Fruit fly (Drosophila melanogaster) whole organism, embryonic: Measurements from ENCODE around the gene CG4914.

Experiments used
- Atf-2 ChIP-seq: fragments of 200-800 bp; sonication (Bioruptor generic); optimal IDR thresholded peaks from 2 replicates; lab custom pipeline; 2016; ENCODE audit warnings: missing biosample characterization, missing genetic modification characterization
- BEAF-32 ChIP-seq: fragments of 200-800 bp; sonication (Bioruptor generic); optimal IDR thresholded peaks from 3 replicates; lab custom pipeline; 2017; ENCODE audit warnings: missing biosample characterization, missing genetic modification characterization, mild to moderate bottlenecking, moderate library complexity, missing genetic modification reagents
- BtbVII ChIP-seq: fragments of 200-800 bp; sonication (Bioruptor generic); optimal IDR thresholded peaks from 3 replicates; lab custom pipeline; 2017; ENCODE audit warnings: missing biosample characterization, mild to moderate bottlenecking, missing genetic modification characterization
- Bteb2 ChIP-seq: fragments of 200-800 bp; sonication (Bioruptor generic); optimal IDR thresholded peaks from 2 replicates; lab custom pipeline; 2016; ENCODE audit warnings: missing biosample characterization, missing genetic modification characterization
- CG10274 ChIP-seq: fragments of 200-800 bp; sonication (Bioruptor generic); optimal IDR thresholded peaks from 3 replicates; lab custom pipeline; 2017; ENCODE audit warnings: missing biosample characterization, mild to moderate bottlenecking, missing genetic modification characterization
- CG11504 ChIP-seq: fragments of 200-800 bp; sonication (Bioruptor generic); optimal IDR thresholded peaks from 3 replicates; lab custom pipeline; 2019; ENCODE audit warnings: missing biosample characterization, mild to moderate bottlenecking, missing genetic modification characterization, moderate library complexity
- CG12391 ChIP-seq: fragments of 200-800 bp; sonication (Bioruptor generic); optimal IDR thresholded peaks from 3 replicates; lab custom pipeline; 2018; ENCODE audit warnings: missing biosample characterization, mild to moderate bottlenecking, missing genetic modification characterization, moderate library complexity
- CG14965 ChIP-seq: fragments of 200-800 bp; sonication (Bioruptor generic); optimal IDR thresholded peaks from 2 replicates; lab custom pipeline; 2016; ENCODE audit warnings: missing biosample characterization, missing genetic modification characterization, borderline replicate concordance
- CG18262 ChIP-seq: fragments of 200-800 bp; optimal IDR thresholded peaks from 3 replicates; lab custom pipeline; 2019; ENCODE audit warnings: missing biosample characterization, mild to moderate bottlenecking, missing genetic modification characterization, moderate library complexity
- CG2889 ChIP-seq: fragments of 200-800 bp; sonication (Bioruptor generic); IDR thresholded peaks from 3 replicates; pipeline ENCODE4 v1.3.6; 2022; ENCODE audit warnings: missing biosample characterization, missing genetic modification characterization
- CG6654 ChIP-seq: fragments of 200-800 bp; sonication (Bioruptor generic); optimal IDR thresholded peaks from 2 replicates; lab custom pipeline; 2017; ENCODE audit warnings: missing biosample characterization, mild to moderate bottlenecking, missing genetic modification characterization
- CG6689 ChIP-seq: fragments of 200-800 bp; sonication (Bioruptor generic); IDR thresholded peaks from 2 replicates; pipeline ENCODE4 v1.3.6; 2022; ENCODE audit warnings: missing biosample characterization, missing genetic modification characterization
- CG6854 ChIP-seq: fragments of 200-800 bp; sonication (Bioruptor generic); optimal IDR thresholded peaks from 3 replicates; lab custom pipeline; 2017; ENCODE audit warnings: missing biosample characterization, mild to moderate bottlenecking, missing genetic modification characterization
- CG7987 ChIP-seq: fragments of 200-800 bp; sonication (Bioruptor generic); optimal IDR thresholded peaks from 2 replicates; lab custom pipeline; 2018; ENCODE audit warnings: missing biosample characterization, mild to moderate bottlenecking, missing genetic modification characterization, moderate library complexity
- CG8281 ChIP-seq: fragments of 200-800 bp; sonication (Bioruptor generic); optimal IDR thresholded peaks from 2 replicates; lab custom pipeline; 2018; ENCODE audit warnings: missing biosample characterization, mild to moderate bottlenecking, missing genetic modification characterization, moderate library complexity
- CG8359 ChIP-seq: fragments of 200-800 bp; sonication (Bioruptor generic); optimal IDR thresholded peaks from 2 replicates; lab custom pipeline; 2017; ENCODE audit warnings: missing biosample characterization, mild to moderate bottlenecking, missing genetic modification characterization, borderline replicate concordance
- CG9215 ChIP-seq: fragments of 200-800 bp; sonication (Bioruptor generic); IDR thresholded peaks from 2 replicates; pipeline ENCODE4 v1.3.6; 2022; ENCODE audit warnings: missing biosample characterization, missing genetic modification characterization
- CG9876 ChIP-seq: fragments of 200-800 bp; sonication (Bioruptor generic); optimal IDR thresholded peaks from 2 replicates; lab custom pipeline; 2016; ENCODE audit warnings: missing biosample characterization, missing genetic modification characterization
- Camta ChIP-seq: fragments of 200-800 bp; sonication (Bioruptor generic); optimal IDR thresholded peaks from 2 replicates; lab custom pipeline; 2016; ENCODE audit warnings: missing biosample characterization, missing genetic modification characterization
- D19B ChIP-seq: fragments of 200-800 bp; sonication (Bioruptor generic); optimal IDR thresholded peaks from 2 replicates; lab custom pipeline; 2017; ENCODE audit warnings: missing biosample characterization, mild to moderate bottlenecking, missing genetic modification characterization
- Dek ChIP-seq: fragments of 200-800 bp; sonication (Bioruptor generic); optimal IDR thresholded peaks from 3 replicates; lab custom pipeline; 2019; ENCODE audit warnings: missing biosample characterization, mild to moderate bottlenecking, missing genetic modification characterization, moderate library complexity
- Doc3 ChIP-seq: fragments of 200-800 bp; sonication (Bioruptor generic); IDR thresholded peaks from 3 replicates; pipeline ENCODE4 v1.3.6; 2022; ENCODE audit warnings: missing biosample characterization, missing genetic modification characterization; ENCODE audit not compliant: partially characterized antibody
- Fer3 ChIP-seq: fragments of 200-800 bp; sonication (Bioruptor generic); optimal IDR thresholded peaks from 2 replicates; lab custom pipeline; 2018; ENCODE audit warnings: missing biosample characterization, mild to moderate bottlenecking, missing genetic modification characterization, moderate library complexity
- Hmr ChIP-seq: fragments of 200-800 bp; sonication (Bioruptor generic); optimal IDR thresholded peaks from 3 replicates; lab custom pipeline; 2017; ENCODE audit warnings: mild to moderate bottlenecking, missing biosample characterization, missing genetic modification reagents, missing genetic modification characterization
- Lhr ChIP-seq: fragments of 200-800 bp; sonication (Bioruptor generic); optimal IDR thresholded peaks from 3 replicates; lab custom pipeline; 2017; ENCODE audit warnings: mild to moderate bottlenecking, missing biosample characterization, missing genetic modification reagents, missing genetic modification characterization
- Neu2 ChIP-seq: fragments of 200-800 bp; sonication (Bioruptor generic); optimal IDR thresholded peaks from 3 replicates; lab custom pipeline; 2016; ENCODE audit warnings: missing biosample characterization, missing genetic modification characterization, borderline replicate concordance
- Nf-YA ChIP-seq: fragments of 200-800 bp; sonication (Bioruptor generic); IDR thresholded peaks from 2 replicates; pipeline ENCODE4 v1.3.6; 2022; ENCODE audit warnings: missing biosample characterization, missing genetic modification characterization
- Nf-YC ChIP-seq: fragments of 200-800 bp; optimal IDR thresholded peaks from 3 replicates; lab custom pipeline; 2019; ENCODE audit warnings: missing biosample characterization, mild to moderate bottlenecking, missing genetic modification characterization, moderate library complexity
- Ssrp ChIP-seq: fragments of 200-800 bp; sonication (Bioruptor generic); optimal IDR thresholded peaks from 2 replicates; lab custom pipeline; 2018; ENCODE audit warnings: missing biosample characterization, mild to moderate bottlenecking, missing genetic modification characterization, moderate library complexity
- Usf ChIP-seq: fragments of 200-800 bp; sonication (Bioruptor generic); optimal IDR thresholded peaks from 2 replicates; lab custom pipeline; 2017; ENCODE audit warnings: missing genotype, missing biosample characterization, missing genetic modification characterization
- ap ChIP-seq: fragments of 200-800 bp; sonication (Bioruptor generic); IDR thresholded peaks from 2 replicates; pipeline ENCODE4 v1.3.6; 2022; ENCODE audit warnings: missing biosample characterization, missing genetic modification characterization
- bsh ChIP-seq, 2 experiments: fragments of 200-800 bp; sonication (Bioruptor generic); optimal IDR thresholded peaks; 2 replicates each; lab custom pipeline; 2017 to 2018; ENCODE audit warnings: mild to moderate bottlenecking in 2 of 2, missing biosample characterization in 2 of 2, missing genetic modification characterization in 2 of 2, moderate library complexity in 1 of 2
- cas ChIP-seq: fragments of 200-800 bp; sonication (Bioruptor generic); IDR thresholded peaks from 2 replicates; pipeline ENCODE4 v1.3.6; 2022; ENCODE audit warnings: missing biosample characterization, missing genetic modification characterization
- crc ChIP-seq: fragments of 200-800 bp; sonication (Bioruptor generic); optimal IDR thresholded peaks from 2 replicates; lab custom pipeline; 2016; ENCODE audit warnings: missing biosample characterization, missing genetic modification characterization
- crol ChIP-seq: fragments of 200-800 bp; sonication (Bioruptor generic); IDR thresholded peaks from 2 replicates; pipeline ENCODE4 v1.3.6; 2022; ENCODE audit warnings: missing biosample characterization, missing genetic modification characterization
- fd64A ChIP-seq: fragments of 200-800 bp; sonication (Bioruptor generic); optimal IDR thresholded peaks from 3 replicates; lab custom pipeline; 2018; ENCODE audit warnings: missing biosample characterization, mild to moderate bottlenecking, missing genetic modification characterization
- gro ChIP-seq: fragments of 200-800 bp; sonication (Bioruptor generic); optimal IDR thresholded peaks from 2 replicates; lab custom pipeline; 2016; ENCODE audit warnings: missing biosample characterization, missing genetic modification characterization
- hbn ChIP-seq: fragments of 200-800 bp; sonication (Bioruptor generic); IDR thresholded peaks from 2 replicates; pipeline ENCODE4 v1.3.6; 2022; ENCODE audit warnings: missing biosample characterization, missing genetic modification characterization; ENCODE audit not compliant: partially characterized antibody
- inv ChIP-seq: fragments of 200-800 bp; sonication (Bioruptor generic); IDR thresholded peaks from 2 replicates; pipeline ENCODE4 v1.3.6; 2022; ENCODE audit warnings: missing biosample characterization, missing genetic modification characterization; ENCODE audit not compliant: partially characterized antibody
- jigr1 ChIP-seq: fragments of 200-800 bp; sonication (Bioruptor generic); IDR thresholded peaks from 3 replicates; pipeline ENCODE4 v1.3.6; 2022; ENCODE audit warnings: missing biosample characterization, missing genetic modification characterization
- lab ChIP-seq: fragments of 200-800 bp; sonication (Bioruptor generic); optimal IDR thresholded peaks from 3 replicates; lab custom pipeline; 2017; ENCODE audit warnings: missing biosample characterization, missing genetic modification characterization, mild to moderate bottlenecking, moderate library complexity, missing genetic modification reagents
- ranshi ChIP-seq: fragments of 200-800 bp; sonication (Bioruptor generic); IDR thresholded peaks from 2 replicates; pipeline ENCODE4 v1.3.6; 2022; ENCODE audit warnings: missing biosample characterization, missing genetic modification characterization
- ro ChIP-seq: fragments of 200-800 bp; sonication (Bioruptor generic); IDR thresholded peaks from 2 replicates; pipeline ENCODE4 v1.3.6; 2022; ENCODE audit warnings: missing biosample characterization, missing genetic modification characterization
- salm ChIP-seq: fragments of 200-800 bp; sonication (Bioruptor generic); optimal IDR thresholded peaks from 2 replicates; lab custom pipeline; 2018; ENCODE audit warnings: missing biosample characterization, mild to moderate bottlenecking, missing genetic modification characterization
- sd ChIP-seq: fragments of 200-800 bp; sonication (Bioruptor generic); optimal IDR thresholded peaks from 3 replicates; lab custom pipeline; 2018; ENCODE audit warnings: missing biosample characterization, mild to moderate bottlenecking, missing genetic modification characterization, moderate library complexity
- sima ChIP-seq: fragments of 200-800 bp; sonication (Bioruptor generic); optimal IDR thresholded peaks from 2 replicates; lab custom pipeline; 2016; ENCODE audit warnings: missing biosample characterization, missing genetic modification characterization
- sisA ChIP-seq: fragments of 200-800 bp; sonication (Bioruptor generic); IDR thresholded peaks from 2 replicates; pipeline ENCODE4 v1.3.6; 2022; ENCODE audit warnings: missing biosample characterization, missing genetic modification characterization
- tin ChIP-seq: fragments of 200-800 bp; sonication (Bioruptor generic); optimal IDR thresholded peaks from 3 replicates; lab custom pipeline; 2016; ENCODE audit warnings: missing biosample characterization, missing genetic modification characterization
- toy ChIP-seq: fragments of 200-800 bp; sonication (Bioruptor generic); IDR thresholded peaks from 2 replicates; pipeline ENCODE4 v1.3.6; 2022; ENCODE audit warnings: missing biosample characterization, missing genetic modification characterization

CG4914 gene

DNA sequence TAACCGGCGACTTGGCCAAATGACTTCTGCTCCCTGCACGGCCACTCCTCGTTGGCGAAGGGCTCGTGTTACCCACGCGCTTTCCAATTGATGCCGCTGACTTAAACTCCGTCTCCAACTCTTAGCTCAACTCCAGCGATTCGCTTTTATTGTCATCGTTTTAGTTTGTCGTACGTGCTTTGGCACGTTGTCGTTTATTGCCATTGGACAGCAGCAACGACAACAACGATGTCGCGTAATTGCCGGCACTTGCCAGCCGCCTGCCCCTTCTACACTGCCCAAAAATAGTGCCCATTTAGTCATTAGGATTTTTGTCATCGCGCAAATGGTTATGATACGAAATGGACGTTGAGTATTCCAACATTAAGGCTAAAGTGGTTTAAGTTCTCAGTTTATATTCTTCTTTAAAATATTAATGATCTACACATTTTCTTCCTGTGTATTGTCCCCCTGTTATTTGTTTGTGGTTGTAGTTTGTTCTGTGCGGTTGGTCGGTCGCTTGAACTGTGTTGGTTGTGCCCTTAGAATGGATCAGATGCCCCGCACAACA, 12.1 kb downstream of the CG4914 start (continued):
- peak; percentile 73 for TF ChIP-seq Nf-YC (tag; lab: Kevin White, UChicago)
- TF ChIP-seq Lhr (GFP tag; lab: Kevin White, UChicago), result peak; percentile 78
- peak; percentile 87 for TF ChIP-seq Hmr (GFP tag; lab: Kevin White, UChicago)
- peak; percentile 64 for TF ChIP-seq CG14965 (GFP tag; lab: Kevin White, UChicago)
- peak; percentile 93 for TF ChIP-seq lab
- TF ChIP-seq ranshi (GFP tag; lab: Robert Waterston, UW), result peak; percentile 82
- TF ChIP-seq CG6689 (GFP tag; lab: Robert Waterston, UW), result peak; percentile 87
- peak; percentile 87 for TF ChIP-seq crc (GFP tag; lab: Kevin White, UChicago)
- peak; percentile 52; the same call in 1 of the 2 replicates for TF ChIP-seq Nf-YA (GFP tag; lab: Robert Waterston, UW)
- peak; percentile 82 for TF ChIP-seq sisA (GFP tag; lab: Robert Waterston, UW)
- TF ChIP-seq CG9215, result peak; percentile 74
- peak; percentile 70 for TF ChIP-seq CG8281 (tag; lab: Kevin White, UChicago)
- TF ChIP-seq ap (GFP tag; lab: Robert Waterston, UW), result peak; percentile 79
- TF ChIP-seq gro (GFP tag; lab: Kevin White, UChicago), result peak; percentile 89
- TF ChIP-seq Usf (GFP tag; lab: Kevin White, UChicago), result peak; percentile 61
- peak; percentile 79 for TF ChIP-seq CG8359 (GFP tag; lab: Kevin White, UChicago)
- no peak for TF ChIP-seq cas (GFP tag; lab: Robert Waterston, UW)
- TF ChIP-seq bsh (GFP tag; optimal IDR thresholded peaks at IDR 0.05; lab: Kevin White, UChicago), result peak; percentile 88 to 95
- peak; percentile 81 for TF ChIP-seq salm (tag; lab: Kevin White, UChicago)
- TF ChIP-seq inv (GFP tag; lab: Robert Waterston, UW), result no peak
- TF ChIP-seq BEAF-32 (GFP tag; lab: Kevin White, UChicago), result no peak
- TF ChIP-seq CG7987 (GFP tag; lab: Kevin White, UChicago), result peak; percentile 79
- peak; percentile 72 for TF ChIP-seq sima
- peak; percentile 91 for TF ChIP-seq tin (GFP tag; lab: Kevin White, UChicago)
- TF ChIP-seq CG6654 (GFP tag; lab: Kevin White, UChicago), result peak; percentile 71
- peak; percentile 64 for TF ChIP-seq sd (tag; lab: Kevin White, UChicago)
- TF ChIP-seq CG2889 (GFP tag; lab: Robert Waterston, UW), result peak; percentile 71
- peak; percentile 86 for TF ChIP-seq Atf-2 (GFP tag; lab: Kevin White, UChicago)
- peak; percentile 85 for TF ChIP-seq Camta
- peak; percentile 71 for TF ChIP-seq fd64A (GFP tag; lab: Kevin White, UChicago)
- peak; percentile 81 for TF ChIP-seq CG9876 (GFP tag; lab: Kevin White, UChicago)
- TF ChIP-seq BtbVII (GFP tag; lab: Kevin White, UChicago), result peak; percentile 80
- TF ChIP-seq toy, result peak; percentile 74
- TF ChIP-seq hbn (GFP tag; lab: Robert Waterston, UW), result no peak
- TF ChIP-seq ro (GFP tag; lab: Robert Waterston, UW), result peak; percentile 48; the same call in 1 of the 2 replicates
- peak; percentile 53 for TF ChIP-seq crol (GFP tag; lab: Robert Waterston, UW)
- peak; percentile 41 for TF ChIP-seq D19B
- peak; percentile 75 for TF ChIP-seq Dek (tag; lab: Kevin White, UChicago)
- TF ChIP-seq CG12391 (tag; lab: Kevin White, UChicago), result peak; percentile 93
- TF ChIP-seq Ssrp (tag; lab: Kevin White, UChicago), result peak; percentile 85
- peak; percentile 58 for TF ChIP-seq CG6854 (GFP tag; lab: Kevin White, UChicago)
- peak; percentile 74 for TF ChIP-seq Fer3 (tag; lab: Kevin White, UChicago)
- peak; percentile 65; the same call in 1 of the 3 replicates for TF ChIP-seq jigr1 (GFP tag; lab: Robert Waterston, UW)
- TF ChIP-seq CG10274 (GFP tag; lab: Kevin White, UChicago), result peak; percentile 70
- TF ChIP-seq CG18262 (tag; lab: Kevin White, UChicago), result peak; percentile 92
- TF ChIP-seq Bteb2 (GFP tag; lab: Kevin White, UChicago), result peak; percentile 77
- no peak for TF ChIP-seq Doc3
- peak; percentile 92 for TF ChIP-seq CG11504 (tag; lab: Kevin White, UChicago)
- no peak for TF ChIP-seq Neu2
